Worm (Caenorhabditis elegans): ENCODE measurements around the gene msp-53.

ce11 chrIV:5054297-5054696 is 10.6 kb downstream of the msp-53 start:
- no peak for TF ChIP-seq ham-2 (GFP tag; optimal IDR thresholded peaks at IDR 0.05)
- no peak for TF ChIP-seq drap-1 (GFP tag; optimal IDR thresholded peaks at IDR 0.05)

Measured in whole organism, mixed stage, embryonic.